Worm (Caenorhabditis elegans) whole organism, L1 larva: ENCODE measurements around the gene hmit-1.2.

Experiments used
- C16A3.4 ChIP-seq: fragments of 150-350 bp; optimal IDR thresholded peaks from 2 replicates; lab custom pipeline; 2014; ENCODE audit warnings: missing biosample characterization, missing genetic modification characterization
- F16B12.6 ChIP-seq: fragments of 150-350 bp; optimal IDR thresholded peaks from 2 replicates; lab custom pipeline; 2014; ENCODE audit warnings: missing biosample characterization, missing genetic modification characterization
- Y116A8C.19 ChIP-seq: sonication (generic microtip); optimal IDR thresholded peaks from 2 replicates; lab custom pipeline; 2016; ENCODE audit warnings: missing compliant biosample characterization, missing genetic modification characterization, borderline replicate concordance
- aha-1 ChIP-seq: fragments of 150-350 bp; optimal IDR thresholded peaks from 2 replicates; lab custom pipeline; 2014; ENCODE audit warnings: missing biosample characterization, missing genetic modification characterization
- alr-1 ChIP-seq: fragments of 200-800 bp; sonication (Bioruptor generic); optimal IDR thresholded peaks from 2 replicates; lab custom pipeline; 2018; ENCODE audit warnings: borderline replicate concordance, mild to moderate bottlenecking, missing genetic modification characterization, missing compliant biosample characterization
- aly-2 ChIP-seq: fragments of 150-350 bp; optimal IDR thresholded peaks from 2 replicates; lab custom pipeline; 2014; ENCODE audit warnings: missing biosample characterization, missing genetic modification characterization
- ceh-63 ChIP-seq: fragments of 200-800 bp; sonication (Bioruptor generic); optimal IDR thresholded peaks from 2 replicates; lab custom pipeline; 2018; ENCODE audit warnings: mild to moderate bottlenecking, missing genetic modification characterization, missing compliant biosample characterization
- ceh-82 ChIP-seq, 3 experiments: fragments of 150-350 bp in 1 of 3; sonication (generic microtip) in 2 of 3; optimal IDR thresholded peaks; 2 replicates each; lab custom pipeline; 2014 to 2017; ENCODE audit warnings: missing biosample characterization in 3 of 3, missing genetic modification characterization in 3 of 3
- ceh-88 ChIP-seq: fragments of 200-800 bp; sonication (Bioruptor generic); IDR thresholded peaks from 2 replicates; pipeline ENCODE4 v1.3.6; 2022; ENCODE audit warnings: missing genetic modification characterization, missing compliant biosample characterization
- ceh-90 ChIP-seq: sonication (generic microtip); optimal IDR thresholded peaks from 2 replicates; lab custom pipeline; 2016; ENCODE audit warnings: missing genetic modification characterization, missing compliant biosample characterization
- ces-1 ChIP-seq: fragments of 150-350 bp; optimal IDR thresholded peaks from 2 replicates; lab custom pipeline; 2014; ENCODE audit warnings: missing biosample characterization, missing genetic modification reagents, missing genetic modification characterization
- efl-1 ChIP-seq, 4 experiments: fragments of 150-350 bp; optimal IDR thresholded peaks in 3 of 4; peaks in 1 of 4; 1 replicate in 1 of 4; 2 replicates in 3 of 4; lab custom pipeline; 2014; ENCODE audit warnings: missing biosample characterization in 2 of 4, missing genetic modification characterization in 2 of 4, missing genetic modification reagents in 2 of 4
- egl-13 ChIP-seq: sonication (generic microtip); optimal IDR thresholded peaks from 2 replicates; lab custom pipeline; 2016; ENCODE audit warnings: missing genotype, missing genetic modification reagents, missing genetic modification characterization, missing compliant biosample characterization
- elt-3 ChIP-seq, 6 experiments: fragments of 150-350 bp in 1 of 6; sonication (generic microtip); optimal IDR thresholded peaks; 2 replicates each; lab custom pipeline; 2017 to 2018; ENCODE audit warnings: missing biosample characterization in 6 of 6, missing genetic modification characterization in 6 of 6, inconsistent platforms in 1 of 6
- ets-5 ChIP-seq: fragments of 200-800 bp; sonication (Bioruptor generic); IDR thresholded peaks from 2 replicates; pipeline ENCODE4 v1.3.6; 2022; ENCODE audit warnings: missing genetic modification characterization, missing compliant biosample characterization
- fkh-10 ChIP-seq: sonication (generic microtip); optimal IDR thresholded peaks from 2 replicates; lab custom pipeline; 2017; ENCODE audit warnings: missing biosample characterization, missing genetic modification reagents, missing genetic modification characterization
- fkh-4 ChIP-seq: sonication (generic microtip); optimal IDR thresholded peaks from 2 replicates; lab custom pipeline; 2016; ENCODE audit warnings: missing compliant biosample characterization, missing genetic modification characterization, borderline replicate concordance
- fkh-8 ChIP-seq: sonication (generic microtip); optimal IDR thresholded peaks from 2 replicates; lab custom pipeline; 2016; ENCODE audit warnings: mild to moderate bottlenecking, missing genetic modification characterization, missing compliant biosample characterization
- fos-1 ChIP-seq: fragments of 150-350 bp; optimal IDR thresholded peaks from 2 replicates; lab custom pipeline; 2014; ENCODE audit warnings: missing biosample characterization, missing genetic modification characterization
- grh-1 ChIP-seq: fragments of 200-800 bp; sonication (Bioruptor generic); IDR thresholded peaks from 2 replicates; pipeline ENCODE4 v1.3.6; 2022; ENCODE audit warnings: missing genetic modification reagents, missing genetic modification characterization, missing compliant biosample characterization
- hlh-4 ChIP-seq: sonication (generic microtip); optimal IDR thresholded peaks from 2 replicates; lab custom pipeline; 2016; ENCODE audit warnings: mild to moderate bottlenecking, missing genetic modification characterization, missing compliant biosample characterization
- hpl-2 ChIP-seq: fragments of 150-350 bp; optimal IDR thresholded peaks from 2 replicates; lab custom pipeline; 2014; ENCODE audit warnings: missing biosample characterization, missing genetic modification reagents, missing genetic modification characterization
- irx-1 ChIP-seq: sonication (generic microtip); optimal IDR thresholded peaks from 2 replicates; lab custom pipeline; 2016; ENCODE audit warnings: missing genetic modification characterization, missing compliant biosample characterization
- jun-1 ChIP-seq: fragments of 150-350 bp; optimal IDR thresholded peaks from 2 replicates; lab custom pipeline; 2014; ENCODE audit warnings: missing biosample characterization, missing genetic modification reagents, missing genetic modification characterization
- lin-15B ChIP-seq: fragments of 150-350 bp; sonication (generic microtip); optimal IDR thresholded peaks from 3 replicates; lab custom pipeline; 2014; ENCODE audit warnings: missing biosample characterization, missing genetic modification characterization
- lin-35 ChIP-seq, 2 experiments: fragments of 150-350 bp; optimal IDR thresholded peaks; 2 replicates each; lab custom pipeline; 2014; ENCODE audit warnings: missing biosample characterization in 2 of 2, missing genetic modification characterization in 2 of 2, missing genetic modification reagents in 2 of 2
- lin-39 ChIP-seq: fragments of 150-350 bp; optimal IDR thresholded peaks from 2 replicates; lab custom pipeline; 2014; ENCODE audit warnings: missing biosample characterization, missing genetic modification reagents, missing genetic modification characterization
- lsy-2 ChIP-seq, 2 experiments: fragments of 150-350 bp; optimal IDR thresholded peaks; 2 replicates each; lab custom pipeline; 2014; ENCODE audit warnings: missing biosample characterization in 2 of 2, missing genetic modification characterization in 2 of 2
- mab-9 ChIP-seq: fragments of 200-800 bp; sonication (Bioruptor generic); IDR thresholded peaks from 2 replicates; pipeline ENCODE4 v1.3.6; 2022; ENCODE audit warnings: missing genetic modification reagents, missing genetic modification characterization, missing compliant biosample characterization
- mdl-1 ChIP-seq, 2 experiments: fragments of 150-350 bp; optimal IDR thresholded peaks; 2 replicates each; lab custom pipeline; 2014 to 2017; ENCODE audit warnings: missing biosample characterization in 2 of 2, missing genetic modification characterization in 2 of 2, inconsistent platforms in 1 of 2
- mep-1 ChIP-seq: fragments of 150-350 bp; optimal IDR thresholded peaks from 2 replicates; lab custom pipeline; 2014; ENCODE audit warnings: missing biosample characterization, missing genetic modification characterization
- nhr-20 ChIP-seq: sonication (generic microtip); optimal IDR thresholded peaks from 2 replicates; lab custom pipeline; 2016; ENCODE audit warnings: mild to moderate bottlenecking, missing genetic modification characterization, missing compliant biosample characterization
- nhr-237 ChIP-seq: fragments of 150-350 bp; optimal IDR thresholded peaks from 2 replicates; lab custom pipeline; 2014; ENCODE audit warnings: missing biosample characterization, missing genetic modification characterization
- nhr-71 ChIP-seq: sonication (generic microtip); optimal IDR thresholded peaks from 2 replicates; lab custom pipeline; 2016; ENCODE audit warnings: mild to moderate bottlenecking, missing genetic modification characterization, moderate library complexity, missing compliant biosample characterization
- nhr-77 ChIP-seq: fragments of 150-350 bp; optimal IDR thresholded peaks from 2 replicates; lab custom pipeline; 2014; ENCODE audit warnings: missing biosample characterization, missing genetic modification characterization
- nhr-85 ChIP-seq: sonication (generic microtip); peaks from one replicate; lab custom pipeline; 2016; ENCODE audit warnings: missing genetic modification characterization, inconsistent platforms, missing compliant biosample characterization
- pag-3 ChIP-seq: sonication (generic microtip); optimal IDR thresholded peaks from 2 replicates; lab custom pipeline; 2017; ENCODE audit warnings: missing genetic modification characterization, mild to moderate bottlenecking, missing compliant biosample characterization, antibody characterized with exemption, borderline replicate concordance; ENCODE audit not compliant: insufficient read depth
- pax-3 ChIP-seq: fragments of 200-800 bp; sonication (Bioruptor generic); optimal IDR thresholded peaks from 2 replicates; lab custom pipeline; 2018; ENCODE audit warnings: mild to moderate bottlenecking, missing genetic modification characterization, moderate library complexity, missing compliant biosample characterization
- pqm-1 ChIP-seq: sonication (generic microtip); optimal IDR thresholded peaks from 3 replicates; lab custom pipeline; 2017; ENCODE audit warnings: missing biosample characterization, missing genetic modification characterization
- rnt-1 ChIP-seq: sonication (generic microtip); optimal IDR thresholded peaks from 2 replicates; lab custom pipeline; 2016; ENCODE audit warnings: mild to moderate bottlenecking, missing genetic modification characterization, moderate library complexity, missing compliant biosample characterization
- skn-1 ChIP-seq: fragments of 150-350 bp; optimal IDR thresholded peaks from 2 replicates; lab custom pipeline; 2014; ENCODE audit warnings: missing biosample characterization, missing genetic modification characterization
- snpc-4 ChIP-seq: fragments of 150-350 bp; optimal IDR thresholded peaks from 2 replicates; lab custom pipeline; 2014; ENCODE audit warnings: missing biosample characterization, missing genetic modification characterization
- sptf-1 ChIP-seq: fragments of 150-350 bp; optimal IDR thresholded peaks from 2 replicates; lab custom pipeline; 2014; ENCODE audit warnings: missing biosample characterization, missing genetic modification characterization
- sup-37 ChIP-seq: fragments of 200-800 bp; sonication (Bioruptor generic); optimal IDR thresholded peaks from 2 replicates; lab custom pipeline; 2018; ENCODE audit warnings: mild to moderate bottlenecking, missing genetic modification characterization, missing compliant biosample characterization
- tlp-1 ChIP-seq: fragments of 150-350 bp; optimal IDR thresholded peaks from 2 replicates; lab custom pipeline; 2014; ENCODE audit warnings: missing biosample characterization, missing genetic modification characterization
- unc-130 ChIP-seq: fragments of 150-350 bp; optimal IDR thresholded peaks from 2 replicates; lab custom pipeline; 2017; ENCODE audit warnings: missing biosample characterization, missing genetic modification characterization, inconsistent platforms
- unc-30 ChIP-seq: sonication (generic microtip); optimal IDR thresholded peaks from 2 replicates; lab custom pipeline; 2017; ENCODE audit warnings: missing biosample characterization, missing genetic modification characterization
- unc-86 ChIP-seq: sonication (generic microtip); optimal IDR thresholded peaks from 2 replicates; lab custom pipeline; 2016; ENCODE audit warnings: missing genetic modification characterization, missing compliant biosample characterization
- vab-15 ChIP-seq: sonication (generic microtip); optimal IDR thresholded peaks from 2 replicates; lab custom pipeline; 2017; ENCODE audit warnings: missing genotype, mild to moderate bottlenecking, missing genetic modification characterization, missing compliant biosample characterization
- xbp-1 ChIP-seq: sonication (generic microtip); optimal IDR thresholded peaks from 2 replicates; lab custom pipeline; 2016; ENCODE audit warnings: missing genetic modification characterization, missing compliant biosample characterization
- zag-1 ChIP-seq: fragments of 150-350 bp; optimal IDR thresholded peaks from 2 replicates; lab custom pipeline; 2014; ENCODE audit warnings: missing biosample characterization, missing genetic modification characterization
- zip-4 ChIP-seq: fragments of 200-800 bp; sonication (Bioruptor generic); optimal IDR thresholded peaks from 2 replicates; lab custom pipeline; 2018; ENCODE audit warnings: mild to moderate bottlenecking, missing genetic modification characterization, moderate library complexity, missing compliant biosample characterization
- ztf-11 ChIP-seq, 2 experiments: sonication (generic microtip); optimal IDR thresholded peaks; 2 replicates each; lab custom pipeline; 2016 to 2017; ENCODE audit warnings: missing genetic modification characterization in 2 of 2, missing biosample characterization in 1 of 2, missing compliant biosample characterization in 1 of 2
- ztf-4 ChIP-seq: fragments of 150-350 bp; optimal IDR thresholded peaks from 2 replicates; lab custom pipeline; 2014; ENCODE audit warnings: missing biosample characterization, missing genetic modification characterization

The hmit-1.2 gene

ce11 chrV:18569445-18569844 is 44.9 kb downstream of the hmit-1.2 start:
- TF ChIP-seq sptf-1 = no peak
- no peak for TF ChIP-seq lin-39 (tag; lab: Kevin White, UChicago)
- no peak for TF ChIP-seq hlh-4 (tag; lab: Kevin White, UChicago)
- TF ChIP-seq pag-3 (tag; lab: Kevin White, UChicago) = no peak
- TF ChIP-seq C16A3.4 = no peak
- TF ChIP-seq skn-1 = no peak
- no peak for TF ChIP-seq F16B12.6 (tag; lab: Kevin White, UChicago)
- no peak for TF ChIP-seq ets-5 (GFP tag; lab: Robert Waterston, UW)
- peak; percentile 21 for TF ChIP-seq nhr-20 (tag; lab: Kevin White, UChicago)
- no peak for TF ChIP-seq nhr-77 (tag; lab: Kevin White, UChicago)
- no peak for TF ChIP-seq unc-86 (tag; lab: Kevin White, UChicago)
- TF ChIP-seq jun-1 = no peak
- no peak for TF ChIP-seq ztf-11 (tag; optimal IDR thresholded peaks at IDR 0.05; lab: Kevin White, UChicago)
- TF ChIP-seq vab-15 (tag; lab: Kevin White, UChicago) = no peak
- TF ChIP-seq pqm-1 = no peak
- TF ChIP-seq fkh-4 (tag; lab: Kevin White, UChicago) = no peak
- TF ChIP-seq ceh-63 (GFP tag; lab: Kevin White, UChicago) = no peak
- TF ChIP-seq alr-1 = no peak
- TF ChIP-seq aha-1 (tag; lab: Kevin White, UChicago) = no peak
- TF ChIP-seq lin-15B (tag; lab: Kevin White, UChicago) = no peak
- no peak for TF ChIP-seq zag-1
- TF ChIP-seq tlp-1 = no peak
- TF ChIP-seq lsy-2 (tag; optimal IDR thresholded peaks at IDR 0.05; lab: Kevin White, UChicago) = peak in 1 of 2 experiments; percentile 18
- TF ChIP-seq xbp-1 (tag; lab: Kevin White, UChicago) = no peak
- TF ChIP-seq fos-1 (tag; lab: Kevin White, UChicago) = no peak
- TF ChIP-seq efl-1 (optimal IDR thresholded peaks at IDR 0.05; lab: Kevin White, UChicago) = no peak
- no peak for TF ChIP-seq efl-1 (GFP tag; optimal IDR thresholded peaks at IDR 0.05 in 1 of 2; lab: Kevin White, UChicago)
- no peak for TF ChIP-seq Y116A8C.19
- TF ChIP-seq rnt-1 (tag; lab: Kevin White, UChicago) = no peak
- no peak for TF ChIP-seq snpc-4
- no peak for TF ChIP-seq grh-1
- no peak for TF ChIP-seq unc-30 (tag; lab: Kevin White, UChicago)
- TF ChIP-seq pax-3 (tag; lab: Kevin White, UChicago) = no peak
- TF ChIP-seq ceh-90 (tag; lab: Kevin White, UChicago) = no peak
- no peak for TF ChIP-seq fkh-10
- no peak for TF ChIP-seq ceh-82 (tag; optimal IDR thresholded peaks at IDR 0.05; lab: Kevin White, UChicago)
- no peak for TF ChIP-seq ces-1 (GFP tag; lab: Kevin White, UChicago)
- TF ChIP-seq aly-2 (tag; lab: Kevin White, UChicago) = no peak
- TF ChIP-seq elt-3 (tag; optimal IDR thresholded peaks at IDR 0.05; lab: Kevin White, UChicago) = peak in 4 of 6 experiments; percentile 3 to 24 (median 16)
- peak in 1 of 2 experiments; percentile 53 for TF ChIP-seq lin-35 (GFP tag; optimal IDR thresholded peaks at IDR 0.05; lab: Kevin White, UChicago)
- TF ChIP-seq mab-9 (GFP tag; lab: Robert Waterston, UW) = no peak
- peak; percentile 14 for TF ChIP-seq mep-1 (tag; lab: Kevin White, UChicago)
- no peak for TF ChIP-seq unc-130 (tag; lab: Kevin White, UChicago)
- TF ChIP-seq ztf-4 (tag; lab: Kevin White, UChicago) = no peak
- TF ChIP-seq sup-37 = no peak
- no peak for TF ChIP-seq ceh-88
- TF ChIP-seq nhr-85 (tag; lab: Kevin White, UChicago) = no peak
- TF ChIP-seq zip-4 = no peak
- peak; percentile 25 for TF ChIP-seq nhr-71 (tag; lab: Kevin White, UChicago)
- no peak for TF ChIP-seq hpl-2 (GFP tag; lab: Kevin White, UChicago)
- peak in 1 of 2 experiments; percentile 39 for TF ChIP-seq mdl-1 (tag; optimal IDR thresholded peaks at IDR 0.05; lab: Kevin White, UChicago)
- no peak for TF ChIP-seq fkh-8
- TF ChIP-seq nhr-237 = no peak
- no peak for TF ChIP-seq irx-1
- no peak for TF ChIP-seq egl-13 (tag; lab: Kevin White, UChicago)
